Fruit fly (Drosophila melanogaster): Measurements from ENCODE around the gene DIP-theta.

Gene DIP-theta

dm6 chr2L:5617896-5618505, 40.4 kb downstream of the DIP-theta start, which contains the start of gene DIP-eta:
Gene DIP-eta, minus strand, starts transcription at chr2L:5617946.
- TF ChIP-seq Eip78C (GFP tag) (peak; percentile 12), Blimp-1 (GFP tag; optimal IDR thresholded peaks at IDR 0.05) (no peak), CG16779 (tag; optimal IDR thresholded peaks at IDR 0.05) (peak; percentile 48), CG4318 (GFP tag; optimal IDR thresholded peaks at IDR 0.05) (no peak), CG7368 (GFP tag; optimal IDR thresholded peaks at IDR 0.05) (peak; percentile 48), cyc (GFP tag; optimal IDR thresholded peaks at IDR 0.05) (no peak), CG34406 (GFP tag; optimal IDR thresholded peaks at IDR 0.05) (no peak), fd59A (GFP tag; optimal IDR thresholded peaks at IDR 0.05) (no peak), svp (GFP tag) (peak; percentile 15), net (GFP tag; optimal IDR thresholded peaks at IDR 0.05) (peak; percentile 37), CG1621 (tag; optimal IDR thresholded peaks at IDR 0.05) (peak; percentile 26), Ets96B (tag; optimal IDR thresholded peaks at IDR 0.05) (peak; percentile 20), spab (GFP tag; optimal IDR thresholded peaks at IDR 0.05) (peak; percentile 33), salr (GFP tag; optimal IDR thresholded peaks at IDR 0.05) (no peak), CG8119 (GFP tag; IDR thresholded peaks at IDR 0.05) (peak; percentile 52), CG3919 (GFP tag; optimal IDR thresholded peaks at IDR 0.05) (peak; percentile 3), CG6276 (GFP tag; optimal IDR thresholded peaks at IDR 0.05) (peak; percentile 52), esn (GFP tag; optimal IDR thresholded peaks at IDR 0.05) (no peak), dsx (GFP tag; optimal IDR thresholded peaks at IDR 0.05; ENCODE audit: poor library complexity, severe bottlenecking) (peak; percentile 7), fd85E (GFP tag; optimal IDR thresholded peaks at IDR 0.05) (no peak), CG9139 (GFP tag; optimal IDR thresholded peaks at IDR 0.05) (peak; percentile 40), CG6163 (GFP tag; IDR thresholded peaks at IDR 0.05) (peak; percentile 76; the same call in 2 of the 3 replicates), CG10631 (GFP tag; optimal IDR thresholded peaks at IDR 0.05) (no peak), dac (GFP tag; optimal IDR thresholded peaks at IDR 0.05) (no peak), Sox14 (GFP tag; optimal IDR thresholded peaks at IDR 0.05) (no peak), Smox (GFP tag; optimal IDR thresholded peaks at IDR 0.05) (no peak), CG3032 (tag; optimal IDR thresholded peaks at IDR 0.05) (no peak), Ets21C (GFP tag; optimal IDR thresholded peaks at IDR 0.05) (no peak), topi (GFP tag; optimal IDR thresholded peaks at IDR 0.05) (no peak), CG31627 (GFP tag; optimal IDR thresholded peaks at IDR 0.05) (no peak), CG10669 (GFP tag; optimal IDR thresholded peaks at IDR 0.05) (no peak), eg (GFP tag; IDR thresholded peaks at IDR 0.05) (peak; percentile 83), ss (GFP tag; optimal IDR thresholded peaks at IDR 0.05) (peak; percentile 40 to 71), CG6808 (GFP tag; optimal IDR thresholded peaks at IDR 0.05) (peak; percentile 45), achi (GFP tag; optimal IDR thresholded peaks at IDR 0.05) (peak; percentile 18), Gug (GFP tag; IDR thresholded peaks at IDR 0.05) (no peak)

dm6 chr2L:5617224-5617623, 41.1 kb downstream of the DIP-theta start:
- no peak for TF ChIP-seq CG4318 (GFP tag; optimal IDR thresholded peaks at IDR 0.05)
- TF ChIP-seq CG8119 (GFP tag; IDR thresholded peaks at IDR 0.05) = no peak
- TF ChIP-seq Blimp-1 (GFP tag; optimal IDR thresholded peaks at IDR 0.05) = no peak
- no peak for TF ChIP-seq CG6792 (GFP tag; optimal IDR thresholded peaks at IDR 0.05)
- TF ChIP-seq Eip78C (GFP tag) = no peak
- TF ChIP-seq achi (GFP tag; optimal IDR thresholded peaks at IDR 0.05) = no peak
- TF ChIP-seq pdm3 (GFP tag; optimal IDR thresholded peaks at IDR 0.05) = no peak

- TF ChIP-seq CG6276 (GFP tag; optimal IDR thresholded peaks at IDR 0.05) = no peak
- no peak for TF ChIP-seq salr (GFP tag; optimal IDR thresholded peaks at IDR 0.05)
- no peak for TF ChIP-seq fd59A (GFP tag; optimal IDR thresholded peaks at IDR 0.05)
- TF ChIP-seq achi (GFP tag; optimal IDR thresholded peaks at IDR 0.05) = no peak
Measured at dm6 chr2L:5610629-5611028, 47.7 kb downstream of the DIP-theta start.
